Worm (Caenorhabditis elegans): Measurements from ENCODE around the gene fbxa-115.

DNA sequence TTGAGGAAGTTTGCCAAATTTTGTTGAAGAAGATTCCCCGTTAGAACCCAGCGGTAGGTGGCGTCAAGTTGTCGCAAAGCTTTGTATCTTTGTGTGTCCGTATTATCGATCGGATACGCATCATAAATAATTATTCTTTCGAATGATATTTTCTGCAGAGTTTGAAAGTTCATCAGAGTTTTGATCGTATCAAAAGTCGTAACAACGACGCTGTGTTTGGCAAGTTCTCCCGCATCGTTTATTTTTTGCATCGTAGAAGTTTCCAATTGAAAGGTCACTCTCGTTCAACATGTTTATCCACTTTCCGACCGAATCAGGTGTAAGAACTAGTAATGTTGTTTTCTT lies 28.9 kb downstream of the fbxa-115 start:
- TF ChIP-seq unc-86 (tag; optimal IDR thresholded peaks at IDR 0.05), result no peak
- no peak for TF ChIP-seq ceh-8 (GFP tag; optimal IDR thresholded peaks at IDR 0.05)
- no peak for TF ChIP-seq egl-27 (tag; optimal IDR thresholded peaks at IDR 0.05)
- no peak for TF ChIP-seq ama-1 (optimal IDR thresholded peaks at IDR 0.05)
- TF ChIP-seq tbx-2 (tag; optimal IDR thresholded peaks at IDR 0.05), result no peak
- TF ChIP-seq nhr-76 (tag; optimal IDR thresholded peaks at IDR 0.05), result no peak
- TF ChIP-seq elt-2 (tag; optimal IDR thresholded peaks at IDR 0.05), result no peak
- no peak for TF ChIP-seq ceh-82 (tag; optimal IDR thresholded peaks at IDR 0.05)

All from whole organism, L1 larva.